Worm (Caenorhabditis elegans) whole organism, L4 larva: ENCODE results near the gene ftr-1.

ENCODE experiments used
- F26F4.8 ChIP-seq: fragments of 200-800 bp; sonication (Bioruptor generic); conservative IDR thresholded peaks from 2 replicates; pipeline ENCODE4 v1.3.6; 2022; ENCODE audit warnings: missing genetic modification characterization, missing compliant biosample characterization
- daf-19 ChIP-seq: fragments of 200-800 bp; sonication (Bioruptor generic); conservative IDR thresholded peaks from 2 replicates; pipeline ENCODE4 v1.3.6; 2022; ENCODE audit warnings: missing genetic modification characterization, missing compliant biosample characterization
- dmd-9 ChIP-seq: fragments of 200-800 bp; sonication (Bioruptor generic); IDR thresholded peaks from 2 replicates; pipeline ENCODE4 v1.3.6; 2022; ENCODE audit warnings: missing genetic modification reagents, missing genetic modification characterization, missing compliant biosample characterization
- jun-1 ChIP-seq: fragments of 150-350 bp; optimal IDR thresholded peaks from 2 replicates; lab custom pipeline; 2014; ENCODE audit warnings: missing biosample characterization, missing genetic modification reagents, missing genetic modification characterization
- lin-1 ChIP-seq: fragments of 200-800 bp; sonication (Bioruptor generic); IDR thresholded peaks from 2 replicates; pipeline ENCODE4 v1.3.6; 2022; ENCODE audit warnings: missing genetic modification reagents, missing genetic modification characterization, missing compliant biosample characterization
- lin-39 ChIP-seq: fragments of 150-350 bp; optimal IDR thresholded peaks from 2 replicates; lab custom pipeline; 2014; ENCODE audit warnings: missing biosample characterization, missing genetic modification reagents, missing genetic modification characterization
- mxl-2 ChIP-seq: fragments of 200-800 bp; sonication (Bioruptor generic); conservative IDR thresholded peaks from 2 replicates; pipeline ENCODE4 v1.3.6; 2022; ENCODE audit warnings: missing genetic modification reagents, missing genetic modification characterization, missing compliant biosample characterization
- nhr-11 ChIP-seq: fragments of 150-350 bp; optimal IDR thresholded peaks from 2 replicates; lab custom pipeline; 2014; ENCODE audit warnings: missing biosample characterization, missing genetic modification characterization
- nhr-6 ChIP-seq: fragments of 150-350 bp; optimal IDR thresholded peaks from 2 replicates; lab custom pipeline; 2014; ENCODE audit warnings: missing biosample characterization, missing genetic modification characterization
- pqm-1 ChIP-seq: sonication (generic microtip); optimal IDR thresholded peaks from 2 replicates; lab custom pipeline; 2017; ENCODE audit warnings: missing biosample characterization, missing genetic modification characterization
- ztf-11 ChIP-seq: fragments of 150-350 bp; optimal IDR thresholded peaks from 2 replicates; lab custom pipeline; 2014; ENCODE audit warnings: missing biosample characterization, missing genetic modification characterization

- TF ChIP-seq ztf-11 (no peak), lin-1 (no peak), jun-1 (no peak), nhr-6 (tag; lab: Kevin White, UChicago) (no peak), daf-19 (GFP tag; lab: Robert Waterston, UW) (no peak), F26F4.8 (GFP tag; lab: Robert Waterston, UW) (no peak), pqm-1 (tag; lab: Kevin White, UChicago) (no peak), nhr-11 (tag; lab: Kevin White, UChicago) (no peak), mxl-2 (GFP tag; lab: Robert Waterston, UW) (no peak), dmd-9 (GFP tag; lab: Robert Waterston, UW) (no peak), lin-39 (tag; lab: Kevin White, UChicago) (no peak)
Measured at ce11 chrV:20188790-20189189, 8.0 kb upstream of the ftr-1 start, which contains the start of gene fbxa-116.
